Worm (Caenorhabditis elegans) whole organism, midembryonic: Measurements from ENCODE around the gene srb-19.

ENCODE experiments used
- T22C8.4 ChIP-seq: fragments of 200-800 bp; sonication (Bioruptor generic); IDR thresholded peaks from 2 replicates; pipeline ENCODE4 v1.3.6; 2022; ENCODE audit warnings: missing genetic modification characterization, missing compliant biosample characterization
- cog-1 ChIP-seq: sonication (generic microtip); optimal IDR thresholded peaks from 2 replicates; lab custom pipeline; 2016; ENCODE audit warnings: missing genetic modification characterization, missing compliant biosample characterization
- flt-1 ChIP-seq: fragments of 200-800 bp; sonication (Bioruptor generic); IDR thresholded peaks from 2 replicates; pipeline ENCODE4 v1.3.6; 2022; ENCODE audit warnings: missing genetic modification characterization, missing compliant biosample characterization
- klf-2 ChIP-seq: fragments of 200-800 bp; sonication (Bioruptor generic); conservative IDR thresholded peaks from 2 replicates; pipeline ENCODE4 v1.3.6; 2022; ENCODE audit warnings: missing genetic modification reagents, missing genetic modification characterization, missing compliant biosample characterization
- med-1 ChIP-seq: sonication (generic microtip); optimal IDR thresholded peaks from 2 replicates; lab custom pipeline; 2017; ENCODE audit warnings: missing genetic modification characterization, mild to moderate bottlenecking, missing compliant biosample characterization, antibody characterized with exemption, missing genetic modification reagents; ENCODE audit not compliant: insufficient read depth
- ref-1 ChIP-seq: fragments of 200-800 bp; sonication (Bioruptor generic); conservative IDR thresholded peaks from 2 replicates; pipeline ENCODE4 v1.3.6; 2022; ENCODE audit warnings: missing genetic modification reagents, missing genetic modification characterization, missing compliant biosample characterization
- tab-1 ChIP-seq: fragments of 200-800 bp; sonication (Bioruptor generic); IDR thresholded peaks from 2 replicates; pipeline ENCODE4 v1.3.6; 2022; ENCODE audit warnings: missing genetic modification characterization, missing compliant biosample characterization
- ztf-23 ChIP-seq: fragments of 200-800 bp; sonication (Bioruptor generic); IDR thresholded peaks from 2 replicates; pipeline ENCODE4 v1.3.6; 2022; ENCODE audit warnings: missing genetic modification reagents, missing genetic modification characterization, missing compliant biosample characterization
- ztf-29 ChIP-seq: fragments of 200-800 bp; sonication (Bioruptor generic); IDR thresholded peaks from 2 replicates; pipeline ENCODE4 v1.3.6; 2022; ENCODE audit warnings: missing genetic modification reagents, missing genetic modification characterization, missing compliant biosample characterization

srb-19 gene

DNA sequence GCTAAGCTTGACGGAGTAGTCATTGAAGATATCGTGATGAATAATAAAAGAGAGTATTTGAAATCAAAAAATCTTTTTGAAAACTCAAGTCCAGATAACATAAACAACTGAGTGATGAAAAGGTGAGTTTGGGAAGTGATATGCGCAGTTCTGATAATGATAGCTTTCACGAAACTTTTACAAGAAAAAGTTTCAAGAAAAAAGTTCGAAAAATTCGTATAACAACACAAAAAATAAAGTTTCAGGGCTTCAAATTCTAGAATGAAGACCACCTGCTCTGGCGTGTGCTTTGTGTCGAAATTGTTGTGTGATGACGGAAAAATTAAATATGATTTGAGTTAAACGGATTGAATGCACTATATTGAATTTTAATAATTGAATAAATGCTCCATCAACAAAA, at the start of gene srb-19:
Gene srb-19, minus strand, starts transcription at position 101 of the 400 bp plus-strand sequence.
- no peak for TF ChIP-seq tab-1 (GFP tag; lab: Robert Waterston, UW)
- no peak for TF ChIP-seq klf-2 (GFP tag; lab: Robert Waterston, UW)
- no peak for TF ChIP-seq T22C8.4 (GFP tag; lab: Robert Waterston, UW)
- TF ChIP-seq med-1 (GFP tag; lab: Kevin White, UChicago), result no peak
- no peak for TF ChIP-seq ztf-29 (GFP tag; lab: Robert Waterston, UW)
- no peak for TF ChIP-seq cog-1
- TF ChIP-seq ztf-23 (GFP tag; lab: Robert Waterston, UW), result no peak
- TF ChIP-seq flt-1 (GFP tag; lab: Robert Waterston, UW), result no peak
- no peak for TF ChIP-seq ref-1 (GFP tag; lab: Robert Waterston, UW)

ce11 chrV:7562947-7563346, 43.0 kb upstream of the srb-19 start, which contains the start of gene F19F10.1:
TSS of gene F19F10.1 (plus strand) at chrV:7563247.
- TF ChIP-seq cog-1 (no peak), tab-1 (GFP tag; lab: Robert Waterston, UW) (no peak), T22C8.4 (GFP tag; lab: Robert Waterston, UW) (no peak), ztf-29 (GFP tag; lab: Robert Waterston, UW) (no peak), klf-2 (GFP tag; lab: Robert Waterston, UW) (no peak), ref-1 (GFP tag; lab: Robert Waterston, UW) (no peak), med-1 (GFP tag; lab: Kevin White, UChicago) (no peak)

- no peak for TF ChIP-seq T22C8.4 (GFP tag; lab: Robert Waterston, UW)
- no peak for TF ChIP-seq flt-1 (GFP tag; lab: Robert Waterston, UW)
Observed at ce11 chrV:7558693-7559092, 38.7 kb upstream of the srb-19 start, which contains the start of gene ets-7. TSS of gene ets-7 (minus strand) at chrV:7558793.

- TF ChIP-seq T22C8.4 (GFP tag; lab: Robert Waterston, UW) (no peak), ref-1 (GFP tag; lab: Robert Waterston, UW) (no peak), cog-1 (no peak), ztf-29 (GFP tag; lab: Robert Waterston, UW) (no peak), med-1 (GFP tag; lab: Kevin White, UChicago) (no peak), flt-1 (GFP tag; lab: Robert Waterston, UW) (no peak), ztf-23 (GFP tag; lab: Robert Waterston, UW) (no peak), tab-1 (GFP tag; lab: Robert Waterston, UW) (no peak), klf-2 (GFP tag; lab: Robert Waterston, UW) (no peak)
Observed at ce11 chrV:7555875-7556274, 35.9 kb upstream of the srb-19 start.

DNA sequence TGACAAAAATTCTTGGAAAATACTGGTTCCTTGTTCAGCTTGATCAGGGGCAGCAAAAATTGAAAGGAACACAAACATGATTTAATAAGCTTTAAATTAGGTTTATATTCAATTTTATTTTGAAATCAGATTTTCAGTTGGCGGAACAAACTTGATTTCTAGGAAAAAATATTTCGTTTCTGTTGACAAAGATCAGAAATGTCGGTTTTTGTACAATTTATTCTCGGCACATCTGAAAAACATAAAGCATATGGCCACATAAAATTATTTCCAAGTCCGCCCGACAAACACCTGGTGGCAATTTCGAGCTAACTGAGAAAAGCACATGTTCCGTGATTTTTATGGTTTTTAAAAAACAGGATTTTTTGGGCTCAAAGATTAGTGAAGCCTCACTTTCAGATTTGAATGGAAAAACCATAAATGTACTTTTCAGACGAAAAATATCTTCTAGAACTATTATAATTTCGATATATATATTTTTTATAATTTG, 33.9 kb upstream of the srb-19 start, which contains the start of gene ttr-10:
Gene ttr-10, minus strand, starts transcription at position 51 of the 490 bp plus-strand sequence.
- TF ChIP-seq flt-1 (GFP tag; lab: Robert Waterston, UW) (no peak), ztf-29 (GFP tag; lab: Robert Waterston, UW) (no peak), ztf-23 (GFP tag; lab: Robert Waterston, UW) (no peak), tab-1 (GFP tag; lab: Robert Waterston, UW) (no peak), cog-1 (no peak), T22C8.4 (GFP tag; lab: Robert Waterston, UW) (no peak), med-1 (GFP tag; lab: Kevin White, UChicago) (no peak), ref-1 (GFP tag; lab: Robert Waterston, UW) (no peak), klf-2 (GFP tag; lab: Robert Waterston, UW) (no peak)

DNA sequence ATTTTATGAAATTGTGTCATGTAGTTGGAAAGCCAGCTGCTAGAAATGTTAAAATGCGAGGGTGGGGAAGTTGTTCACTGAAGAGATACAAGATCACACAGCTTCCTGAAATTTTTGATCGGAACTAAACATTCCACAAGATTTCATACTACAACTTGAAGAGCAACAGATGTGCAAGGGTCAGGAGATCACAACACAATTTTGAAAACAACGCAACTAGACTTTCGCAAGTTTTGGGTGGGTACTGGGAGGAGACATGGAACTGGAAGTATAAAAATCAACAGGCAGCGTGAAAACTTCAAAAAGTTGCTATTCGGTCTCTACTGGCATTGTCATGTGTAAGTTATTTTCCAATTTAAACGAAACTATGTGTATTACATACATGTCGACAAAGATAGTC, 31.8 kb upstream of the srb-19 start, which contains the start of gene F19F10.3:
Gene F19F10.3, plus strand, starts transcription at position 301 of the 400 bp plus-strand sequence.
- TF ChIP-seq ref-1 (GFP tag; lab: Robert Waterston, UW), result no peak
- no peak for TF ChIP-seq ztf-23 (GFP tag; lab: Robert Waterston, UW)
- no peak for TF ChIP-seq cog-1
- TF ChIP-seq klf-2 (GFP tag; lab: Robert Waterston, UW), result no peak
- TF ChIP-seq ztf-29 (GFP tag; lab: Robert Waterston, UW), result no peak
- TF ChIP-seq med-1 (GFP tag; lab: Kevin White, UChicago), result no peak
- no peak for TF ChIP-seq flt-1 (GFP tag; lab: Robert Waterston, UW)
- TF ChIP-seq tab-1 (GFP tag; lab: Robert Waterston, UW), result no peak
- no peak for TF ChIP-seq T22C8.4 (GFP tag; lab: Robert Waterston, UW)

DNA sequence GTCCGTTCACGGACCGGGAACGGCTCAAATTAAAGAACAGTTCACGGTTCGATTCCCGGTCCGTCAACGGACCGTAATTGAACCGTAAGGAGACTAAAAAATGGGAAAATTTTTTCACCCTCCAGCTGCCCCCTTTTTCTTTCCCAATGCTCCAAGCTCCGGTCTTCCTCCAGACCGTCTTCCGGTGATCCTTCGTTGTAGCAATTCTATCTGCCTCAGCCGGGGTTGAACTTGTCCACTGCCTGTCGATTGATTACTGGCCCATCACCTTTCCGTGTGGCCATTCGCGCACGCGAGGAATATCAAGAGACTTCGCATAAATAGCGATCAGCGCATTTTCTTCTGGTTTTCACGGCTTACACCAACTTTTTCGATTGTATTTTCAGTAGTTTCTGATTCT, 28.5 kb upstream of the srb-19 start:
- TF ChIP-seq flt-1 (GFP tag; lab: Robert Waterston, UW), result peak; percentile 89
- TF ChIP-seq ztf-23 (GFP tag; lab: Robert Waterston, UW), result peak; percentile 81
- peak; percentile 79 for TF ChIP-seq tab-1 (GFP tag; lab: Robert Waterston, UW)
- TF ChIP-seq klf-2 (GFP tag; lab: Robert Waterston, UW), result peak; percentile 59; the same call in 1 of the 2 replicates

ce11 chrV:7548017-7548416, 28.0 kb upstream of the srb-19 start:
- no peak for TF ChIP-seq cog-1
- no peak for TF ChIP-seq T22C8.4 (GFP tag; lab: Robert Waterston, UW)
- TF ChIP-seq ref-1 (GFP tag; lab: Robert Waterston, UW), result no peak
- no peak for TF ChIP-seq flt-1 (GFP tag; lab: Robert Waterston, UW)

DNA sequence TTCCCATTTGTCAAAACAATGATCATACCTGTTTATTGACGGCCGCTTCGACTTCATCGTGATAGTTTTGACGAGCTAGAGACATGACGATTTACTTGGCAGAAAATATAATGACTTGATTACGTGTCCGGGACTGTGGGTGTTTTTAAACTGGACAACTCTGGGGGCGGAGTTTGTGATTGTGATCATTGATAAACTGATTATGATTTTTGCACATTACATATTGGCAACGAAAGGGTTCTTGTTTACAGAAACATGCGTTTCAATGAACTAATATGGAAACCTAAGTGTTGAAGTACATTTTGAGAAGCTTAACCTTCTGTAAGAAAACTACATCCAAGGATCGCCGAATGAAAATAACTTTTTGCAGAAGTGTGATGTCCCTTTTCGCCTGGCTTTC, 27.5 kb upstream of the srb-19 start, which contains the start of gene ftn-1:
Gene ftn-1, minus strand, starts transcription at position 101 of the 400 bp plus-strand sequence.
- TF ChIP-seq cog-1 (no peak), ztf-29 (GFP tag; lab: Robert Waterston, UW) (no peak), ref-1 (GFP tag; lab: Robert Waterston, UW) (no peak)

- TF ChIP-seq ztf-29 (GFP tag; lab: Robert Waterston, UW) (no peak), T22C8.4 (GFP tag; lab: Robert Waterston, UW) (no peak), med-1 (GFP tag; lab: Kevin White, UChicago) (no peak), tab-1 (GFP tag; lab: Robert Waterston, UW) (no peak), flt-1 (GFP tag; lab: Robert Waterston, UW) (no peak), ref-1 (GFP tag; lab: Robert Waterston, UW) (no peak), cog-1 (no peak), klf-2 (GFP tag; lab: Robert Waterston, UW) (no peak), ztf-23 (GFP tag; lab: Robert Waterston, UW) (no peak)
Observed at ce11 chrV:7545187-7545586, 25.2 kb upstream of the srb-19 start, which contains the start of the genes C54F6.19 and nhx-3. TSS of gene C54F6.19 (plus strand) at chrV:7545487. TSS of gene nhx-3 (minus strand) at chrV:7545523.
